Worm (Caenorhabditis elegans): ENCODE data around the gene ooc-5.

DNA sequence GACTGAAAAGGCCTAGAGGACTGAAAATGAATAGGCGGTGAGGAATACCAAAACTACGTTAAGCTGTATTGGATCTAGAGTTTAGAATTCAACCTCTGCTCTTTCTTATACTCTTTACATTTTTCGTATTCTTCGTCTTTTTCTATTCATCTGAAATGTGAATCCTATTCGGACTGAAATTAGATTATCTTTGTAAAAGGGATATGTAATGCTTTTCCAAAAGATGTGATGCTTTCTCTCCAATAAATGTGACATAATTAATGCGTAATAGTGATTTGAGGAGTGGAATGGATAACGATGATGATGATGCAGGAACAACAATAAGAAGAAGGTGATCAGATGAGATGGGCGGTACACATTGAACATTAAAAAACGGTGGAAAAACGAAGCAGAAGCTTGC is 44.3 kb upstream of the ooc-5 start:
- no peak for TF ChIP-seq ZK185.1 (tag; optimal IDR thresholded peaks at IDR 0.05; ENCODE audit: poor library complexity, severe bottlenecking)
- no peak for TF ChIP-seq B0019.2 (GFP tag; conservative IDR thresholded peaks at IDR 0.05)
- no peak for TF ChIP-seq mes-4 (tag; optimal IDR thresholded peaks at IDR 0.05)
- no peak for TF ChIP-seq T26A5.8 (tag; optimal IDR thresholded peaks at IDR 0.05)
- no peak for TF ChIP-seq nfya-1 (tag; optimal IDR thresholded peaks at IDR 0.05; ENCODE audit: borderline replicate concordance, insufficient read depth)
- TF ChIP-seq efl-1 (GFP tag; optimal IDR thresholded peaks at IDR 0.05), result no peak
- no peak for TF ChIP-seq Y53F4B.3 (GFP tag; IDR thresholded peaks at IDR 0.05)
- TF ChIP-seq ets-4 (GFP tag; optimal IDR thresholded peaks at IDR 0.05), result no peak
- TF ChIP-seq ztf-26 (tag; optimal IDR thresholded peaks at IDR 0.05), result no peak
